Fruit fly (Drosophila melanogaster) whole organism, embryonic: ENCODE data around the gene CG31231.

ENCODE experiments used
- CG18262 ChIP-seq: fragments of 200-800 bp; optimal IDR thresholded peaks from 3 replicates; lab custom pipeline; 2019; ENCODE audit warnings: missing biosample characterization, mild to moderate bottlenecking, missing genetic modification characterization, moderate library complexity
- D ChIP-seq, 2 experiments: fragments of 200-800 bp in 1 of 2; fragments of >200 bp in 1 of 2; sonication (Bioruptor generic) in 1 of 2; optimal IDR thresholded peaks; 2 replicates in 1 of 2; 3 replicates in 1 of 2; lab custom pipeline; 2017; ENCODE audit warnings: mild to moderate bottlenecking in 1 of 2, missing biosample characterization in 1 of 2, missing genetic modification characterization in 1 of 2, missing genetic modification reagents in 1 of 2
- Fer3 ChIP-seq: fragments of 200-800 bp; sonication (Bioruptor generic); optimal IDR thresholded peaks from 2 replicates; lab custom pipeline; 2018; ENCODE audit warnings: missing biosample characterization, mild to moderate bottlenecking, missing genetic modification characterization, moderate library complexity
- Hey ChIP-seq: fragments of 200-800 bp; sonication (Bioruptor generic); optimal IDR thresholded peaks from 3 replicates; lab custom pipeline; 2018; ENCODE audit warnings: missing biosample characterization, mild to moderate bottlenecking, missing genetic modification characterization
- abd-A ChIP-seq: fragments of 200-800 bp; sonication (Bioruptor generic); optimal IDR thresholded peaks from 3 replicates; lab custom pipeline; 2019; ENCODE audit warnings: missing biosample characterization, mild to moderate bottlenecking, missing genetic modification characterization, moderate library complexity
- pros ChIP-seq: fragments of 200-800 bp; sonication (Bioruptor generic); optimal IDR thresholded peaks from 3 replicates; lab custom pipeline; 2019; ENCODE audit warnings: missing biosample characterization, mild to moderate bottlenecking, missing genetic modification characterization, moderate library complexity
- run ChIP-seq: fragments of 200-800 bp; sonication (Bioruptor generic); optimal IDR thresholded peaks from 3 replicates; lab custom pipeline; 2018; ENCODE audit warnings: missing biosample characterization, mild to moderate bottlenecking, missing genetic modification characterization

Gene CG31231

dm6 chr3R:18707492-18707891 is 42.3 kb downstream of the CG31231 start:
- peak; percentile 58 for TF ChIP-seq Hey (tag; lab: Kevin White, UChicago)
- TF ChIP-seq pros (GFP tag; lab: Kevin White, UChicago) = peak; percentile 75
- TF ChIP-seq CG18262 (tag; lab: Kevin White, UChicago) = no peak
- no peak for TF ChIP-seq D (optimal IDR thresholded peaks at IDR 0.05; lab: Kevin White, UChicago)
- TF ChIP-seq D (GFP tag; optimal IDR thresholded peaks at IDR 0.05; lab: Kevin White, UChicago) = no peak
- peak; percentile 11 for TF ChIP-seq run (tag; lab: Kevin White, UChicago)
- TF ChIP-seq abd-A (tag; lab: Kevin White, UChicago) = peak; percentile 79
- no peak for TF ChIP-seq Fer3 (tag; lab: Kevin White, UChicago)
- TF ChIP-seq, all 482 proteins: peak for 4
